Fruit fly (Drosophila melanogaster): ENCODE data around the gene CG12402.
A peak's percentile ranks its signal among the peaks of the same experiment; 100 is the strongest.

Gene CG12402

DNA sequence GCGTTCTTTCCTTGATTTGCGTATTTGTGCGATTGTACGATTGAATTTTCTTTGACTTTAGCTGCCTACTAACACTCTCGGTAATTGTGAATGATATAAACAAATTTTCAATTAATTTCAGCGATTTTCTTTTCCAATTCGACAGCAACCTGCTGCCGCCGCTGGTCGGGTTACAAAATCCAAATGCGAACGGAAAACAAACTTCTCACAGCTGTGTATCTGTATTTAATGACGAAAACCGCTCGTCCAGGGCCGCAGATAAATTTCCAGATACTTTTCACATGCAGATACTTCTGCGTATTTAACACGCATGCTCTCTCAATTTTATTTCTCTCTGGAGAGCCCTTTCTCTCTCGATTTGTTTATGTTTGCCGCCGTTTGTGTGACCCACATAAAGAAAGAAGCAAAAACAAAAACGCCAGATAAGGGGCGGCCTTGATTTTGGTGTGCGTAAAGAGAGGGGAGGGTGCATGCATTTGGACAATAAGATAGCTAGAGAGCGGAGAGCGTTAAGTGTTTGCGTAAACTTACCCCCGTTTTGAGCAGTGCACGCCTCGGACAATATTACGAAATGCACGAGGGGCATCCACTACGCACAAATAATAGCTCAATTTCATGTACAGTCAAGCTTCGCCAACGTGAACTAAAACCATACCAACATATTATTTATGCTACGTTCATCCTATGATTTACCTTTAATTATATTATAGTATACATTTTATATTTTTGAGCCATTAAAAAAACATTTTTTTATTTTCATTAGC lies at the start of gene CG12402 (continued):
- TF ChIP-seq az2 (GFP tag; optimal IDR thresholded peaks at IDR 0.05) (peak; percentile 84), CG14050 (GFP tag; IDR thresholded peaks at IDR 0.05) (peak; percentile 82), CG4404 (GFP tag; IDR thresholded peaks at IDR 0.05) (peak; percentile 29; the same call in 1 of the 2 replicates), CG7372 (GFP tag; IDR thresholded peaks at IDR 0.05) (peak; percentile 65), cato (GFP tag; optimal IDR thresholded peaks at IDR 0.05; ENCODE audit: borderline replicate concordance) (peak; percentile 61), CG2129 (GFP tag; IDR thresholded peaks at IDR 0.05; ENCODE audit: partially characterized antibody) (no peak), CG14710 (tag; optimal IDR thresholded peaks at IDR 0.05) (peak; percentile 66), bowl (GFP tag; IDR thresholded peaks at IDR 0.05) (peak; percentile 63; the same call in 1 of the 2 replicates), Meics (GFP tag; optimal IDR thresholded peaks at IDR 0.05) (peak; percentile 83), cad (GFP tag; optimal IDR thresholded peaks at IDR 0.05) (no peak), sim (GFP tag; IDR thresholded peaks at IDR 0.05) (peak; percentile 61; the same call in 1 of the 2 replicates), CG17359 (tag; optimal IDR thresholded peaks at IDR 0.05) (peak; percentile 93), pros (GFP tag; optimal IDR thresholded peaks at IDR 0.05) (peak; percentile 96), CG11504 (tag; optimal IDR thresholded peaks at IDR 0.05) (peak; percentile 91), repo (GFP tag; optimal IDR thresholded peaks at IDR 0.05) (peak; percentile 57), Fer2 (tag; optimal IDR thresholded peaks at IDR 0.05) (peak; percentile 65), CG6791 (GFP tag; IDR thresholded peaks at IDR 0.05; ENCODE audit: partially characterized antibody) (no peak; the same call in 2 of the 3 replicates), CG11723 (GFP tag; optimal IDR thresholded peaks at IDR 0.05) (peak; percentile 68), eve (GFP tag; optimal IDR thresholded peaks at IDR 0.05) (no peak), CG17361 (GFP tag; IDR thresholded peaks at IDR 0.05) (peak; percentile 89), psq (GFP tag; optimal IDR thresholded peaks at IDR 0.05) (peak; percentile 66), CG12155 (GFP tag; optimal IDR thresholded peaks at IDR 0.05) (peak; percentile 68), her (GFP tag; optimal IDR thresholded peaks at IDR 0.05) (peak; percentile 72), CG18619 (GFP tag; optimal IDR thresholded peaks at IDR 0.05) (peak; percentile 61), bcd (GFP tag; optimal IDR thresholded peaks at IDR 0.05) (peak; percentile 84), ara (GFP tag; IDR thresholded peaks at IDR 0.05) (peak; percentile 80), CG13775 (GFP tag; optimal IDR thresholded peaks at IDR 0.05) (peak; percentile 72), CG10654 (GFP tag; optimal IDR thresholded peaks at IDR 0.05) (peak; percentile 85), CoRest (tag; optimal IDR thresholded peaks at IDR 0.05) (peak; percentile 85), NfI (GFP tag; optimal IDR thresholded peaks at IDR 0.05) (peak; percentile 78), cwo (GFP tag; optimal IDR thresholded peaks at IDR 0.05) (peak; percentile 75), sna (GFP tag; IDR thresholded peaks at IDR 0.05; ENCODE audit: partially characterized antibody) (peak; percentile 19; the same call in 1 of the 2 replicates), CG7928 (GFP tag; optimal IDR thresholded peaks at IDR 0.05) (peak; percentile 49), Hey (tag; optimal IDR thresholded peaks at IDR 0.05) (no peak), Neu2 (GFP tag; optimal IDR thresholded peaks at IDR 0.05; ENCODE audit: borderline replicate concordance) (no peak), hkb (optimal IDR thresholded peaks at IDR 0.05) (no peak), hkb (GFP tag; IDR thresholded peaks at IDR 0.05) (peak; percentile 95), CG16813 (GFP tag; IDR thresholded peaks at IDR 0.05; ENCODE audit: partially characterized antibody) (no peak), nerfin-1 (tag; optimal IDR thresholded peaks at IDR 0.05) (peak; percentile 68), ham (GFP tag; IDR thresholded peaks at IDR 0.05) (no peak), gro (GFP tag; optimal IDR thresholded peaks at IDR 0.05) (peak; percentile 24), sob (GFP tag; IDR thresholded peaks at IDR 0.05) (peak; percentile 79; the same call in 1 of the 2 replicates), hth (optimal IDR thresholded peaks at IDR 0.05) (no peak), amos (GFP tag; IDR thresholded peaks at IDR 0.05; ENCODE audit: partially characterized antibody) (no peak; the same call in 1 of the 2 replicates), CG7786 (GFP tag; optimal IDR thresholded peaks at IDR 0.05) (peak; percentile 51), CG16815 (GFP tag; optimal IDR thresholded peaks at IDR 0.05) (peak; percentile 43), dmrt11E (tag; optimal IDR thresholded peaks at IDR 0.05) (peak; percentile 73), Poxn (GFP tag; IDR thresholded peaks at IDR 0.05) (no peak), ash1 (GFP tag; optimal IDR thresholded peaks at IDR 0.05) (peak; percentile 49)
